Worm (Caenorhabditis elegans) whole organism, young adult: ENCODE measurements around the gene C09B8.3.

Experiments used
- B0035.1 ChIP-seq: sonication (generic microtip); optimal IDR thresholded peaks from 2 replicates; lab custom pipeline; 2016; ENCODE audit warnings: missing genetic modification characterization, mild to moderate bottlenecking, missing compliant biosample characterization, missing genotype, missing genetic modification reagents
- D2030.7 ChIP-seq: fragments of 200-800 bp; sonication (Bioruptor generic); IDR thresholded peaks from 2 replicates; pipeline ENCODE4 v1.3.6; 2022; ENCODE audit warnings: missing genetic modification reagents, missing genetic modification characterization, missing compliant biosample characterization
- F23B12.7 ChIP-seq: sonication (generic microtip); optimal IDR thresholded peaks from 2 replicates; lab custom pipeline; 2017; ENCODE audit warnings: missing genetic modification characterization, mild to moderate bottlenecking, missing compliant biosample characterization, antibody characterized with exemption, moderate library complexity; ENCODE audit not compliant: insufficient read depth
- F33H1.4 ChIP-seq: fragments of 200-800 bp; sonication (Bioruptor generic); IDR thresholded peaks from 2 replicates; pipeline ENCODE4 v1.3.6; 2022; ENCODE audit warnings: missing genetic modification reagents, missing genetic modification characterization, missing compliant biosample characterization
- T26A5.8 ChIP-seq: sonication (generic microtip); optimal IDR thresholded peaks from 2 replicates; lab custom pipeline; 2016; ENCODE audit warnings: missing genetic modification characterization, missing compliant biosample characterization
- Y53F4B.3 ChIP-seq: fragments of 200-800 bp; sonication (Bioruptor generic); IDR thresholded peaks from 2 replicates; pipeline ENCODE4 v1.3.6; 2022; ENCODE audit warnings: missing genetic modification reagents, missing genetic modification characterization, missing compliant biosample characterization
- akir-1 ChIP-seq: fragments of 200-800 bp; sonication (Bioruptor generic); optimal IDR thresholded peaks from 2 replicates; lab custom pipeline; 2018; ENCODE audit warnings: mild to moderate bottlenecking, missing genetic modification characterization, moderate library complexity, missing compliant biosample characterization
- attf-5 ChIP-seq: fragments of 200-800 bp; sonication (Bioruptor generic); optimal IDR thresholded peaks from 2 replicates; lab custom pipeline; 2018; ENCODE audit warnings: mild to moderate bottlenecking, missing genetic modification characterization, missing compliant biosample characterization
- cebp-2 ChIP-seq: fragments of 200-800 bp; sonication (Bioruptor generic); IDR thresholded peaks from 2 replicates; pipeline ENCODE4 v1.3.6; 2022; ENCODE audit warnings: missing genetic modification characterization, missing compliant biosample characterization
- ceh-58 ChIP-seq: fragments of 200-800 bp; sonication (Bioruptor generic); IDR thresholded peaks from 2 replicates; pipeline ENCODE4 v1.3.6; 2022; ENCODE audit warnings: missing genetic modification characterization, missing compliant biosample characterization
- ceh-79 ChIP-seq: sonication (generic microtip); optimal IDR thresholded peaks from 2 replicates; lab custom pipeline; 2017; ENCODE audit warnings: mild to moderate bottlenecking, missing genetic modification characterization, missing compliant biosample characterization
- dox-1 ChIP-seq: fragments of 200-800 bp; sonication (Bioruptor generic); IDR thresholded peaks from 2 replicates; pipeline ENCODE4 v1.3.6; 2022; ENCODE audit warnings: missing genetic modification reagents, missing genetic modification characterization, missing compliant biosample characterization
- egl-44 ChIP-seq: fragments of 200-800 bp; sonication (Bioruptor generic); IDR thresholded peaks from 2 replicates; pipeline ENCODE4 v1.3.6; 2022; ENCODE audit warnings: missing genetic modification reagents, missing genetic modification characterization, missing compliant biosample characterization
- egrh-3 ChIP-seq: fragments of 200-800 bp; sonication (Bioruptor generic); IDR thresholded peaks from 2 replicates; pipeline ENCODE4 v1.3.6; 2022; ENCODE audit warnings: missing genetic modification reagents, missing genetic modification characterization, missing compliant biosample characterization
- ekl-4 ChIP-seq: fragments of 200-800 bp; sonication (Bioruptor generic); IDR thresholded peaks from 2 replicates; pipeline ENCODE4 v1.3.6; 2022; ENCODE audit warnings: missing genetic modification reagents, missing genetic modification characterization, missing compliant biosample characterization
- hlh-26 ChIP-seq: fragments of 200-800 bp; sonication (Bioruptor generic); conservative IDR thresholded peaks from 2 replicates; pipeline ENCODE4 v1.3.6; 2022; ENCODE audit warnings: missing genetic modification reagents, missing genetic modification characterization, missing compliant biosample characterization
- hrde-1 ChIP-seq: sonication (generic microtip); optimal IDR thresholded peaks from 2 replicates; lab custom pipeline; 2016; ENCODE audit warnings: missing genetic modification characterization, mild to moderate bottlenecking, missing compliant biosample characterization, moderate library complexity, missing genotype, missing genetic modification reagents, borderline replicate concordance
- lag-1 ChIP-seq: fragments of 200-800 bp; sonication (Bioruptor generic); IDR thresholded peaks from 2 replicates; pipeline ENCODE4 v1.3.6; 2022; ENCODE audit warnings: missing genetic modification reagents, missing genetic modification characterization, missing compliant biosample characterization
- let-526 ChIP-seq: fragments of 200-800 bp; sonication (Bioruptor generic); IDR thresholded peaks from 2 replicates; pipeline ENCODE4 v1.3.6; 2022; ENCODE audit warnings: missing genetic modification reagents, missing genetic modification characterization, missing compliant biosample characterization
- madf-8 ChIP-seq: fragments of 200-800 bp; sonication (Bioruptor generic); conservative IDR thresholded peaks from 2 replicates; pipeline ENCODE4 v1.3.6; 2022; ENCODE audit warnings: missing genetic modification reagents, missing genetic modification characterization, missing compliant biosample characterization
- mcd-1 ChIP-seq: fragments of 200-800 bp; sonication (Bioruptor generic); IDR thresholded peaks from 2 replicates; pipeline ENCODE4 v1.3.6; 2022; ENCODE audit warnings: missing genetic modification reagents, missing genetic modification characterization, missing compliant biosample characterization
- nhr-179 ChIP-seq: sonication (generic microtip); optimal IDR thresholded peaks from 2 replicates; lab custom pipeline; 2016; ENCODE audit warnings: mild to moderate bottlenecking, missing genetic modification characterization, missing compliant biosample characterization
- nhr-80 ChIP-seq: sonication (generic microtip); optimal IDR thresholded peaks from 2 replicates; lab custom pipeline; 2016; ENCODE audit warnings: missing genetic modification characterization, missing compliant biosample characterization
- nhr-90 ChIP-seq: sonication (generic microtip); optimal IDR thresholded peaks from 2 replicates; lab custom pipeline; 2016; ENCODE audit warnings: missing genotype, mild to moderate bottlenecking, missing genetic modification characterization, missing compliant biosample characterization
- pha-4 ChIP-seq: fragments of 150-350 bp; sonication (generic microtip); optimal IDR thresholded peaks from 2 replicates; lab custom pipeline; 2014; ENCODE audit warnings: missing biosample characterization, missing genetic modification reagents, missing genetic modification characterization
- rec-8 ChIP-seq, 2 experiments: sonication (generic microtip); optimal IDR thresholded peaks; 2 replicates each; lab custom pipeline; 2016; ENCODE audit warnings: mild to moderate bottlenecking in 2 of 2, missing genetic modification characterization in 2 of 2, missing genetic modification reagents in 2 of 2, missing genotype in 2 of 2, missing biosample characterization in 1 of 2, missing compliant biosample characterization in 1 of 2, moderate library complexity in 1 of 2
- somi-1 ChIP-seq: fragments of 200-800 bp; sonication (Bioruptor generic); optimal IDR thresholded peaks from 2 replicates; lab custom pipeline; 2018; ENCODE audit warnings: mild to moderate bottlenecking, missing genetic modification characterization, missing compliant biosample characterization
- tbp1 ChIP-seq: fragments of 200-800 bp; sonication (Bioruptor generic); optimal IDR thresholded peaks from 2 replicates; lab custom pipeline; 2018; ENCODE audit warnings: mild to moderate bottlenecking, missing genetic modification characterization, missing compliant biosample characterization
- unc-130 ChIP-seq: sonication (generic microtip); optimal IDR thresholded peaks from 2 replicates; lab custom pipeline; 2016; ENCODE audit warnings: missing genetic modification reagents, missing genetic modification characterization, missing compliant biosample characterization
- unc-62 ChIP-seq: fragments of 150-350 bp; optimal IDR thresholded peaks from 2 replicates; lab custom pipeline; 2014; ENCODE audit warnings: missing biosample characterization, missing genetic modification reagents, missing genetic modification characterization
- xnd-1 ChIP-seq: sonication (generic microtip); optimal IDR thresholded peaks from 2 replicates; lab custom pipeline; 2016; ENCODE audit warnings: missing genotype, missing genetic modification reagents, missing genetic modification characterization, missing compliant biosample characterization
- zfh-2 ChIP-seq: fragments of 200-800 bp; sonication (Bioruptor generic); conservative IDR thresholded peaks from 2 replicates; pipeline ENCODE4 v1.3.6; 2022; ENCODE audit warnings: missing genetic modification reagents, missing genetic modification characterization, missing compliant biosample characterization
- ztf-18 ChIP-seq: sonication (generic microtip); optimal IDR thresholded peaks from 2 replicates; lab custom pipeline; 2016; ENCODE audit warnings: missing genotype, mild to moderate bottlenecking, missing genetic modification characterization, missing compliant biosample characterization
- ztf-22 ChIP-seq: fragments of 200-800 bp; sonication (Bioruptor generic); optimal IDR thresholded peaks from 2 replicates; lab custom pipeline; 2018; ENCODE audit warnings: mild to moderate bottlenecking, missing genetic modification characterization, moderate library complexity, missing compliant biosample characterization
- ztf-25 ChIP-seq: fragments of 200-800 bp; sonication (Bioruptor generic); IDR thresholded peaks from 2 replicates; pipeline ENCODE4 v1.3.6; 2022; ENCODE audit warnings: missing genetic modification reagents, missing genetic modification characterization, missing compliant biosample characterization
- ztf-3 ChIP-seq: fragments of 200-800 bp; sonication (Bioruptor generic); optimal IDR thresholded peaks from 2 replicates; lab custom pipeline; 2018; ENCODE audit warnings: mild to moderate bottlenecking, missing genetic modification characterization, missing compliant biosample characterization

Gene C09B8.3

DNA sequence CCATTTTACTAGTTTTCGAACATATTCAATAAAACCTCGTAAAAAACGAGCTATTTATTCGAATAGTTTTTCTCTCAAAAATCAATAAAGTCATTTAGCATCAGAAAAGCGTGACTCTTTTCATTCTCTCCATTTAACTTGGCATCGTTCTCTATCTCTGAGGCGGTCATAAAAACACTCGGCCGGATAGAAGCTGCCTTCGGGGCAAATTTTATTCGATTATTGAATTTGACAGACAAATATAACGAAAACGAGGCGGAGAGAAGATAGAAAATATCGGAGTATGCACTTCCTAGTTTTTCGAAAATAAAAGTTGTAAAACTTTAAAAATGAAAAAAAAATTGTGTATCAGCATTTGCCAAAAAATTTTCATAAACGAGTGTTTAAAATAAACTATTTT lies 35.2 kb downstream of the C09B8.3 start:
- TF ChIP-seq F23B12.7 (tag; lab: Kevin White, UChicago) (no peak), hlh-26 (no peak), nhr-80 (no peak), let-526 (GFP tag; lab: Robert Waterston, UW) (no peak), ztf-18 (tag; lab: Kevin White, UChicago) (no peak), xnd-1 (tag; lab: Kevin White, UChicago) (no peak), madf-8 (GFP tag; lab: Robert Waterston, UW) (no peak)

ce11 chrX:5972212-5972611 lies 38.3 kb downstream of the C09B8.3 start:
- TF ChIP-seq rec-8 (tag; optimal IDR thresholded peaks at IDR 0.05; lab: Kevin White, UChicago) (no peak), nhr-179 (tag; lab: Kevin White, UChicago) (no peak), zfh-2 (peak; percentile 46; the same call in 1 of the 2 replicates)

DNA sequence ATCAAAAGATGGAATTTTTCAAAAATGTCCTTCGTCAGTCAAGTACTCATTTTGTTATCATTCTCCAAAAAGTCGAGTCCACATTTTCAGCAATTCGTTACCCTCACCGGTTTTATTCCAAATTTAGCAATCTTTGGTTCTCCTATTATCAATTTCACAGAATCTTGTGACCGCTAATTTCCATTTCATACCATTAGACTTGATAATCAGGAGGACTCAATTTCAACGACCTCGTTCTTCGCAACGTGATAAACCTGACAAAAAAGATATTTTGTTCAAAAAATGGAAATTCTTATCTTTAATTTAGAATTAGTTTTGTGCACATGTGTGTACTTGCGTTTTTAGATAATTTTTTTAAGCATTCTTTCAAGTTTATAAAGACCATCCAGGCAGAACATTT lies 47.9 kb downstream of the C09B8.3 start:
- TF ChIP-seq ztf-22 (no peak), nhr-80 (peak; percentile 80)

DNA sequence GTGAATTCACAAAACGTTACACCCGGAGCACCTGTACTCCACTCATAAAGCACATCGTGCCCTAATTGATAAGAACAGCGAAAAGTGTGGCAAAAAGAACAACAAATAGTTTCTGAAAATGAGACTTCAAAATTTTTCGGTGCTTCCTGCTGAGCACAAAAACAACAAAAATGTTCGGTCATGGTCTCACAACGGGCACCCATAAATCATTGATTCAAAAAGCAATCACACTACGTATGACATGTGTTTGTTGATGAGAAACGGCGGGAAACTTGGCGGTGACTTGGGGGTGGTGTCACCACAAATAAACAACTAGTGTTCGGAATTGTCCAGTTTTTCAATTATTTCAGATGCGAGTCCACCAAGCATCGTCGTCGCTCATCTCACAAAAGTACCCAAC lies 49.6 kb downstream of the C09B8.3 start:
- TF ChIP-seq ceh-79 (tag; lab: Kevin White, UChicago) (no peak), egl-44 (GFP tag; lab: Robert Waterston, UW) (no peak), nhr-90 (tag; lab: Kevin White, UChicago) (no peak), F33H1.4 (no peak), unc-130 (GFP tag; lab: Kevin White, UChicago) (no peak), ztf-3 (GFP tag; lab: Kevin White, UChicago) (no peak), lag-1 (no peak), ekl-4 (GFP tag; lab: Robert Waterston, UW) (no peak), egrh-3 (GFP tag; lab: Robert Waterston, UW) (no peak), T26A5.8 (tag; lab: Kevin White, UChicago) (no peak), ztf-25 (GFP tag; lab: Robert Waterston, UW) (no peak), somi-1 (GFP tag; lab: Kevin White, UChicago) (no peak), D2030.7 (GFP tag; lab: Robert Waterston, UW) (no peak)

- TF ChIP-seq mcd-1 (GFP tag; lab: Robert Waterston, UW): no peak
- TF ChIP-seq pha-4 (tag; lab: Kevin White, UChicago): no peak
- no peak for TF ChIP-seq cebp-2 (GFP tag; lab: Robert Waterston, UW)
- TF ChIP-seq akir-1: no peak
- TF ChIP-seq Y53F4B.3 (GFP tag; lab: Robert Waterston, UW): no peak
- no peak for TF ChIP-seq ztf-25 (GFP tag; lab: Robert Waterston, UW)
- TF ChIP-seq tbp1: no peak
- no peak for TF ChIP-seq hrde-1 (tag; lab: Kevin White, UChicago)
- TF ChIP-seq B0035.1 (tag; lab: Kevin White, UChicago): no peak
- no peak for TF ChIP-seq ztf-18 (tag; lab: Kevin White, UChicago)
- TF ChIP-seq ceh-58: no peak
- no peak for TF ChIP-seq let-526 (GFP tag; lab: Robert Waterston, UW)
- TF ChIP-seq attf-5 (GFP tag; lab: Kevin White, UChicago): no peak
- TF ChIP-seq dox-1 (GFP tag; lab: Robert Waterston, UW): no peak
- no peak for TF ChIP-seq egrh-3 (GFP tag; lab: Robert Waterston, UW)
- no peak for TF ChIP-seq unc-62 (GFP tag; lab: Kevin White, UChicago)
Measured at ce11 chrX:5958815-5959214, 51.7 kb downstream of the C09B8.3 start, which contains the start of gene R07E4.1. Gene R07E4.1, plus strand, starts transcription at chrX:5959115.
